Worm (Caenorhabditis elegans): ENCODE measurements around the gene tag-322.

The tag-322 gene

DNA sequence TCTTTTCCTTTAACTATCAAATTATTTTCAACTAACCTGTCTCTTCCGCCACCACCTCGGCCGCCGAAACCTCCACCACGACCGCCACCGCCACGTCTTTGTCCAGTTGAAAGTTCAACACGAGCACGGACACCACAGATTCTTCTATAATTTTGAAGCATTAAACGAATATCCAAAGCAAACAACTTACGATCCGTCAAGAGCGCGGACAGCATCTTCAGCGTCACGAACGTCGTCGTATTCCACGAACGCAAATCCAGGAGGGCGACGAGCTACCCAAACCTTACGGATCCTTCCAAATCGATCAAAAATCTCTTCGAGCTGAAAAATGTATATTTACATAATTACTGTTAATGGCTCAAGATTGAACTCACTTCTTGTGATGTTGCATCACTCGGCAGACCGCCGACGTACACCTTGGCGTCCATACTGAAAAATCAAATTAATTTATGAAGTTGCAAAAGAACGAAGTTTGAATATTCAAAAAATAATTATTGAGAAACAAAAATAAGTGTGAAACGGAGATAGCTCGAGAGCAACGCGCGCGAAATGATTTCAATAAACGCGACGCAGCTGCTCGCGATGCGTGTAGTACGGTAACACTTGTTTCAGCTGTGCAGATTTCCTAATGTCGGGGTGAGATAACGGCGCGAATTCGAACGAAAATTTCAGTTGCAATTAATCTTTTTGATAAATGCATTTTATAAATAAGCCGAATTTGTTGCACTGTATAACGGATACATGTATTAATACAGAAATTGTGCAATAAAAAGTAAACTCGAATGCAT lies 5.6 kb upstream of the tag-322 start, which contains the start of gene rsp-6:
Gene rsp-6 (minus strand): TSS at position 429 of the 788 bp plus-strand sequence.
- TF ChIP-seq fos-1 (tag; optimal IDR thresholded peaks at IDR 0.05) (no peak), nhr-25 (tag; optimal IDR thresholded peaks at IDR 0.05; ENCODE audit: borderline replicate concordance, insufficient read depth) (peak; percentile 29), lin-13 (GFP tag; optimal IDR thresholded peaks at IDR 0.05) (peak; percentile 75), fkh-10 (GFP tag; optimal IDR thresholded peaks at IDR 0.05) (peak; percentile 50), jun-1 (tag; optimal IDR thresholded peaks at IDR 0.05) (peak; percentile 15), egl-27 (tag; optimal IDR thresholded peaks at IDR 0.05) (no peak), tra-1 (GFP tag; IDR thresholded peaks at IDR 0.05) (no peak), madf-9 (GFP tag; conservative IDR thresholded peaks at IDR 0.05) (peak; percentile 72), pha-4 (GFP tag; IDR thresholded peaks at IDR 0.05) (peak; percentile 61), pha-4 (tag; optimal IDR thresholded peaks at IDR 0.05) (peak; percentile 43), hlh-11 (tag; optimal IDR thresholded peaks at IDR 0.05) (peak; percentile 90), mxl-3 (GFP tag; optimal IDR thresholded peaks at IDR 0.05) (peak; percentile 62), nhr-11 (tag; optimal IDR thresholded peaks at IDR 0.05) (peak; percentile 78), sdz-12 (GFP tag; optimal IDR thresholded peaks at IDR 0.05) (no peak), skn-1 (tag; optimal IDR thresholded peaks at IDR 0.05) (no peak), mes-2 (tag; optimal IDR thresholded peaks at IDR 0.05; ENCODE audit: poor library complexity, severe bottlenecking) (peak; percentile 90), spr-3 (GFP tag; optimal IDR thresholded peaks at IDR 0.05) (no peak), daf-12 (tag; optimal IDR thresholded peaks at IDR 0.05) (no peak), hif-1 (tag; optimal IDR thresholded peaks at IDR 0.05) (peak in 1 of 2 experiments; percentile 75), daf-19 (GFP tag; conservative IDR thresholded peaks at IDR 0.05) (no peak), hmg-1.1 (GFP tag; IDR thresholded peaks at IDR 0.05) (peak; percentile 45; the same call in 1 of the 2 replicates), cey-2 (tag; optimal IDR thresholded peaks at IDR 0.05; ENCODE audit: borderline replicate concordance, insufficient read depth) (no peak), dmd-8 (GFP tag; IDR thresholded peaks at IDR 0.05) (no peak), daf-8 (GFP tag; IDR thresholded peaks at IDR 0.05) (no peak), daf-16 (GFP tag; optimal IDR thresholded peaks at IDR 0.05) (peak in 1 of 2 experiments; percentile 1), daf-16 (tag; optimal IDR thresholded peaks at IDR 0.05) (peak; percentile 77), nhr-77 (tag; optimal IDR thresholded peaks at IDR 0.05) (peak; percentile 78), zfp-2 (tag; optimal IDR thresholded peaks at IDR 0.05) (peak; percentile 16), aly-2 (tag; optimal IDR thresholded peaks at IDR 0.05) (no peak), lin-15B (tag; optimal IDR thresholded peaks at IDR 0.05) (peak; percentile 51), nhr-41 (GFP tag; IDR thresholded peaks at IDR 0.05) (no peak), dmd-9 (GFP tag; IDR thresholded peaks at IDR 0.05) (no peak), zip-2 (tag; optimal IDR thresholded peaks at IDR 0.05) (no peak), saeg-2 (GFP tag; IDR thresholded peaks at IDR 0.05) (no peak), hlh-30 (tag; optimal IDR thresholded peaks at IDR 0.05; ENCODE audit: insufficient read depth) (peak; percentile 84), R02D3.7 (tag; optimal IDR thresholded peaks at IDR 0.05) (no peak), egl-43 (GFP tag; IDR thresholded peaks at IDR 0.05) (no peak), dmd-6 (GFP tag; IDR thresholded peaks at IDR 0.05) (peak; percentile 26; the same call in 1 of the 2 replicates), ceh-44 (GFP tag; IDR thresholded peaks at IDR 0.05) (peak; percentile 56; the same call in 1 of the 2 replicates), F10B5.3 (tag; optimal IDR thresholded peaks at IDR 0.05) (no peak), ctbp-1 (GFP tag; IDR thresholded peaks at IDR 0.05) (peak; percentile 41; the same call in 1 of the 2 replicates), madf-5 (GFP tag; IDR thresholded peaks at IDR 0.05) (no peak), nhr-42 (GFP tag; IDR thresholded peaks at IDR 0.05) (no peak), pqm-1 (tag; optimal IDR thresholded peaks at IDR 0.05) (peak; percentile 12), mep-1 (tag; optimal IDR thresholded peaks at IDR 0.05) (peak; percentile 91), Y105C5A.15 (GFP tag; IDR thresholded peaks at IDR 0.05) (0 out of 2 replicates have a peak, but pooled peaks have one; percentile 51), lin-38 (GFP tag; IDR thresholded peaks at IDR 0.05) (peak; percentile 86), lin-1 (GFP tag; IDR thresholded peaks at IDR 0.05) (no peak), lir-3 (tag; optimal IDR thresholded peaks at IDR 0.05) (no peak)
